Worm (Caenorhabditis elegans) whole organism, L3 larva: ENCODE data around the gene M04D8.5.
A peak's percentile ranks its signal among the peaks of the same experiment; 100 is the strongest.
"Not testable (repeated sequence)": the region's sequence is repeated elsewhere in the genome, so short reads cannot be mapped to it uniquely, and the experiment has no call there.

Source experiments
- R02D3.7 ChIP-seq: fragments of 150-350 bp; optimal IDR thresholded peaks from 2 replicates; lab custom pipeline; 2014; ENCODE audit warnings: missing biosample characterization, missing genetic modification characterization
- ZK546.5 ChIP-seq: sonication (generic microtip); optimal IDR thresholded peaks from 2 replicates; lab custom pipeline; 2017; ENCODE audit warnings: missing biosample characterization, missing genetic modification characterization
- aly-2 ChIP-seq: fragments of 150-350 bp; optimal IDR thresholded peaks from 2 replicates; lab custom pipeline; 2014; ENCODE audit warnings: missing biosample characterization, missing genetic modification characterization
- ama-1 ChIP-seq: fragments of 150-350 bp; optimal IDR thresholded peaks from 2 replicates; lab custom pipeline; 2018
- ceh-28 ChIP-seq: fragments of 150-350 bp; optimal IDR thresholded peaks from 2 replicates; lab custom pipeline; 2014; ENCODE audit warnings: missing biosample characterization, missing genetic modification reagents, missing genetic modification characterization
- ceh-82 ChIP-seq: fragments of 150-350 bp; optimal IDR thresholded peaks from 2 replicates; lab custom pipeline; 2014; ENCODE audit warnings: missing biosample characterization, missing genetic modification characterization
- ceh-9 ChIP-seq: sonication (generic microtip); optimal IDR thresholded peaks from 2 replicates; lab custom pipeline; 2018; ENCODE audit warnings: missing biosample characterization, missing genetic modification characterization
- daf-12 ChIP-seq: fragments of 150-350 bp; optimal IDR thresholded peaks from 2 replicates; lab custom pipeline; 2014; ENCODE audit warnings: missing biosample characterization, missing genetic modification reagents, missing genetic modification characterization
- egl-27 ChIP-seq: sonication (generic microtip); optimal IDR thresholded peaks from 4 replicates; lab custom pipeline; 2017; ENCODE audit warnings: missing biosample characterization, missing genetic modification reagents, missing genetic modification characterization
- egl-5 ChIP-seq: fragments of 150-350 bp; optimal IDR thresholded peaks from 2 replicates; lab custom pipeline; 2017; ENCODE audit warnings: missing biosample characterization, missing genetic modification reagents, missing genetic modification characterization, inconsistent platforms
- elt-2 ChIP-seq: sonication (generic microtip); optimal IDR thresholded peaks from 2 replicates; lab custom pipeline; 2016; ENCODE audit warnings: missing genetic modification reagents, mild to moderate bottlenecking, missing genetic modification characterization, missing compliant biosample characterization
- elt-3 ChIP-seq, 3 experiments: fragments of 150-350 bp in 1 of 3; sonication (generic microtip) in 2 of 3; optimal IDR thresholded peaks; 2 replicates in 2 of 3; 4 replicates in 1 of 3; lab custom pipeline; 2014 to 2017; ENCODE audit warnings: missing biosample characterization in 3 of 3, missing genetic modification characterization in 3 of 3
- eor-1 ChIP-seq, 2 experiments: fragments of 150-350 bp; optimal IDR thresholded peaks; 2 replicates each; lab custom pipeline; 2014 to 2018; ENCODE audit warnings: missing biosample characterization in 2 of 2, missing genetic modification characterization in 2 of 2
- fkh-10 ChIP-seq: sonication (generic microtip); optimal IDR thresholded peaks from 2 replicates; lab custom pipeline; 2017; ENCODE audit warnings: missing biosample characterization, missing genetic modification reagents, missing genetic modification characterization
- fos-1 ChIP-seq: fragments of 150-350 bp; optimal IDR thresholded peaks from 2 replicates; lab custom pipeline; 2014; ENCODE audit warnings: missing biosample characterization, missing genetic modification characterization
- hmg-11 ChIP-seq: sonication (generic microtip); optimal IDR thresholded peaks from 2 replicates; lab custom pipeline; 2016; ENCODE audit warnings: missing genetic modification characterization, missing compliant biosample characterization
- jun-1 ChIP-seq: fragments of 150-350 bp; optimal IDR thresholded peaks from 2 replicates; lab custom pipeline; 2014; ENCODE audit warnings: missing biosample characterization, missing genetic modification reagents, missing genetic modification characterization
- lin-39 ChIP-seq: fragments of 150-350 bp; optimal IDR thresholded peaks from 2 replicates; lab custom pipeline; 2018; ENCODE audit warnings: missing biosample characterization, missing genetic modification reagents, missing genetic modification characterization
- lsy-12 ChIP-seq: sonication (generic microtip); optimal IDR thresholded peaks from 2 replicates; lab custom pipeline; 2016; ENCODE audit warnings: mild to moderate bottlenecking, missing genetic modification characterization, missing compliant biosample characterization
- mdl-1 ChIP-seq: fragments of 150-350 bp; optimal IDR thresholded peaks from 2 replicates; lab custom pipeline; 2014; ENCODE audit warnings: missing biosample characterization, missing genetic modification characterization
- mml-1 ChIP-seq: fragments of 150-350 bp; sonication (generic microtip); optimal IDR thresholded peaks from 3 replicates; lab custom pipeline; 2014; ENCODE audit warnings: missing biosample characterization, missing genetic modification characterization
- nfya-1 ChIP-seq: sonication (generic microtip); optimal IDR thresholded peaks from 2 replicates; lab custom pipeline; 2017; ENCODE audit warnings: missing genetic modification characterization, mild to moderate bottlenecking, missing compliant biosample characterization, antibody characterized with exemption, moderate library complexity; ENCODE audit not compliant: insufficient read depth
- nhr-11 ChIP-seq: fragments of 150-350 bp; optimal IDR thresholded peaks from 2 replicates; lab custom pipeline; 2014; ENCODE audit warnings: missing biosample characterization, missing genetic modification characterization
- nhr-12 ChIP-seq: fragments of 150-350 bp; optimal IDR thresholded peaks from 2 replicates; lab custom pipeline; 2014; ENCODE audit warnings: missing biosample characterization, missing genetic modification characterization
- nhr-23 ChIP-seq: fragments of 150-350 bp; optimal IDR thresholded peaks from 2 replicates; lab custom pipeline; 2014; ENCODE audit warnings: missing biosample characterization, missing genetic modification reagents, missing genetic modification characterization
- nhr-237 ChIP-seq: fragments of 150-350 bp; optimal IDR thresholded peaks from 2 replicates; lab custom pipeline; 2014; ENCODE audit warnings: missing biosample characterization, missing genetic modification characterization
- nhr-28 ChIP-seq: fragments of 150-350 bp; optimal IDR thresholded peaks from 2 replicates; lab custom pipeline; 2014; ENCODE audit warnings: missing biosample characterization, missing genetic modification characterization
- nhr-43 ChIP-seq: sonication (generic microtip); optimal IDR thresholded peaks from 2 replicates; lab custom pipeline; 2016; ENCODE audit warnings: mild to moderate bottlenecking, missing genetic modification characterization, missing compliant biosample characterization; ENCODE audit not compliant: poor library complexity, severe bottlenecking
- nhr-67 ChIP-seq: fragments of 150-350 bp; optimal IDR thresholded peaks from 2 replicates; lab custom pipeline; 2014; ENCODE audit warnings: missing biosample characterization, missing genetic modification characterization
- nhr-77 ChIP-seq: fragments of 150-350 bp; optimal IDR thresholded peaks from 2 replicates; lab custom pipeline; 2014; ENCODE audit warnings: missing biosample characterization, missing genetic modification characterization
- pha-4 ChIP-seq: fragments of 150-350 bp; optimal IDR thresholded peaks from 2 replicates; lab custom pipeline; 2014; ENCODE audit warnings: missing biosample characterization, missing genetic modification reagents, missing genetic modification characterization
- pqm-1 ChIP-seq: fragments of 150-350 bp; optimal IDR thresholded peaks from 2 replicates; lab custom pipeline; 2017; ENCODE audit warnings: missing biosample characterization, missing genetic modification characterization, inconsistent platforms
- sea-2 ChIP-seq: fragments of 150-350 bp; sonication (generic microtip); optimal IDR thresholded peaks from 4 replicates; lab custom pipeline; 2014; ENCODE audit warnings: missing biosample characterization, missing genetic modification reagents, missing genetic modification characterization
- unc-39 ChIP-seq: sonication (generic microtip); optimal IDR thresholded peaks from 4 replicates; lab custom pipeline; 2017; ENCODE audit warnings: missing biosample characterization, missing genetic modification characterization
- unc-62 ChIP-seq: fragments of 150-350 bp; sonication (generic microtip); optimal IDR thresholded peaks from 4 replicates; lab custom pipeline; 2014; ENCODE audit warnings: missing biosample characterization, missing genetic modification reagents, missing genetic modification characterization
- ztf-11 ChIP-seq: fragments of 150-350 bp; optimal IDR thresholded peaks from 2 replicates; lab custom pipeline; 2014; ENCODE audit warnings: missing biosample characterization, missing genetic modification characterization

M04D8.5 gene

ce11 chrIII:10053312-10053711 is 20.2 kb upstream of the M04D8.5 start, which contains the start of gene T16G12.12:
T16G12.12 (plus strand) TSS chrIII:10053612.
- TF ChIP-seq unc-39, egl-27, ZK546.5 (tag; lab: Kevin White, UChicago): not testable (repeated sequence)

DNA sequence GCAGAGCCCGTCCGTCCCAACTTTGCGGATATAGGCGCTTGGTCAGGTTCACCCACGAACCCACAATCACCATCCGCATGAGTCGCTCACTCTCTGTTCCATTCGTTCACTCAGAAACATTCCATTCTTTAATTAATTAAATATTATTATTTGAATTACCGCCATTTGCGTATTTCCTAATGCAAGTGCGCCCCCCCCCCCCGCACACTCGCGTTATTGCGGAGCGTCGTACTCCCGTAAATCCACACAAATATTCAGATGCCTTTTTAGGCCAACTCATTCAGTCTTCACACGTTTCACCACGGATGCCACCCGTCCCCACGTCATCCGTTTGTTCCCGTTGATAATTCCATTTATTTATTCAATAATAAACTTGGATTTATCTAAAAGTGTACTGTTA is 17.2 kb upstream of the M04D8.5 start, which contains the start of gene T16G12.3:
TSS of gene T16G12.3 (plus strand) at position 301 of the 400 bp plus-strand sequence.
- TF ChIP-seq R02D3.7; jun-1 (tag; lab: Kevin White, UChicago); mdl-1: not testable (repeated sequence)
- TF ChIP-seq, all 47 proteins: peak for 0; not testable (repeated sequence) for 47

DNA sequence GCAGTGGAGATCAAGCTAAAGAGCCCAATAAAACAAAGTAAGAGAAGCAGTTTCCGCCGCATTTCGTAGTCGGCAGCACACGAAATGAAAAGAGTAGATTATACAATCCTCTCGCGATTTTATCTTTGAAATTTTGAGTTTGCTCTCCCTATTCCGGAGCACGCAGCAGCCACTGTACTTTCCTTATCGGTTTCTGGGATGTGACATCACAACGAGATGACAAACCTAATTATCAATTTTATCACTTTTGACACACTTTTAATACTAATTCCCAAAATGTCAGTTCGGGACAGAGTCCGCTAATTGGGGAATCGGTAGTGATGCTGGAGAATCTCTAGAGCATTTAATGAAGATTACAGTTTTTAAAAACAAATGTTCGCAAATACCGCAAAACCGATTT is 16.6 kb upstream of the M04D8.5 start, which contains the start of gene T16G12.1:
TSS of gene T16G12.1 (minus strand) at position 176 of the 400 bp plus-strand sequence.
- no peak for TF ChIP-seq pha-4 (tag; lab: Kevin White, UChicago)
- no peak for TF ChIP-seq elt-3 (tag; optimal IDR thresholded peaks at IDR 0.05; lab: Kevin White, UChicago)
- no peak for TF ChIP-seq ceh-28 (tag; lab: Kevin White, UChicago)
- no peak for TF ChIP-seq nfya-1 (tag; lab: Kevin White, UChicago)
- TF ChIP-seq eor-1 (tag; optimal IDR thresholded peaks at IDR 0.05; lab: Kevin White, UChicago): no peak
- TF ChIP-seq pqm-1: peak; percentile 60
- no peak for TF ChIP-seq R02D3.7
- TF ChIP-seq elt-2: peak; percentile 82
- TF ChIP-seq daf-12 (tag; lab: Kevin White, UChicago): no peak
- TF ChIP-seq lsy-12 (tag; lab: Kevin White, UChicago): no peak

- TF ChIP-seq lsy-12 (tag; lab: Kevin White, UChicago) (no peak), egl-5 (tag; lab: Kevin White, UChicago) (no peak), nhr-11 (tag; lab: Kevin White, UChicago) (no peak), mml-1 (tag; lab: Kevin White, UChicago) (no peak), ZK546.5 (tag; lab: Kevin White, UChicago) (no peak), nhr-23 (tag; lab: Kevin White, UChicago) (no peak), unc-39 (tag; lab: Kevin White, UChicago) (no peak), jun-1 (tag; lab: Kevin White, UChicago) (no peak), eor-1 (tag; optimal IDR thresholded peaks at IDR 0.05; lab: Kevin White, UChicago) (no peak), ceh-82 (tag; lab: Kevin White, UChicago) (no peak), elt-2 (no peak), nhr-67 (tag; lab: Kevin White, UChicago) (no peak), unc-62 (GFP tag; lab: Kevin White, UChicago) (no peak), elt-3 (tag; optimal IDR thresholded peaks at IDR 0.05; lab: Kevin White, UChicago) (no peak), sea-2 (no peak), lin-39 (tag; lab: Kevin White, UChicago) (no peak), nhr-237 (tag; lab: Kevin White, UChicago) (no peak), nhr-28 (tag; lab: Kevin White, UChicago) (no peak)
These were observed 6.9 kb upstream of the M04D8.5 start, which contains the start of gene T16G12.7 for ce11 chrIII:10040013-10040412. T16G12.7 (minus strand) TSS chrIII:10040113.

ce11 chrIII:10037150-10037549 is 4.0 kb upstream of the M04D8.5 start, which contains the start of gene M04D8.7:
M04D8.7 (plus strand) TSS chrIII:10037450.
- TF ChIP-seq aly-2 (tag; lab: Kevin White, UChicago) (no peak), ceh-28 (tag; lab: Kevin White, UChicago) (no peak), fkh-10 (peak; percentile 1), mml-1 (tag; lab: Kevin White, UChicago) (no peak)

DNA sequence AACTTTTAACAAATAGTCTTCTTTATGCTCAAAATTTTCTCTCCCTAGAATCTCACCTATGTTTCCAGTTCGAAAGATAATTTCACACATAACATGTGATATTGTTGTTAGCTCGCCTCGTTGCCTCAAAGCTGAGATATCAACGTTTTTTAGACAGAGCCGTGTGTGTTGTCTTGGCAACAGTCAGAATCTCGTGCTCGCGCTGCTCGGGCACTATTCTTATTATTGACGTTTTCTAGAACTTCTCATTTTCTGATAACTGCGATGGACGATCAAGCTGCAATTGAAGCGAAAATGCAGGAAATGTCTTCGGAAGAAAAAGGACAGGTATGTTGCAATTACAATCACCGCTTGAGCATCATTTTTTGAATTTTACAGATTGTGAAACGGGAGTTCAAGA is 2.7 kb upstream of the M04D8.5 start, which contains the start of gene xbx-3:
TSS of gene xbx-3 (plus strand) at position 163 of the 400 bp plus-strand sequence.
- peak; percentile 79 for TF ChIP-seq nhr-11 (tag; lab: Kevin White, UChicago)
- no peak for TF ChIP-seq lsy-12 (tag; lab: Kevin White, UChicago)

ce11 chrIII:10033881-10034280 is 768 bp upstream of the M04D8.5 start, which contains the start of gene M04D8.8:
M04D8.8 (plus strand) TSS chrIII:10034181.
- TF ChIP-seq pqm-1: no peak
- TF ChIP-seq unc-39 (tag; lab: Kevin White, UChicago): no peak
- TF ChIP-seq ceh-82 (tag; lab: Kevin White, UChicago): no peak
- no peak for TF ChIP-seq ztf-11
- TF ChIP-seq jun-1 (tag; lab: Kevin White, UChicago): no peak
- TF ChIP-seq pha-4 (tag; lab: Kevin White, UChicago): no peak
- no peak for TF ChIP-seq nhr-43
- TF ChIP-seq nhr-23 (tag; lab: Kevin White, UChicago): no peak
- TF ChIP-seq sea-2: no peak
- TF ChIP-seq elt-3 (tag; optimal IDR thresholded peaks at IDR 0.05; lab: Kevin White, UChicago): no peak
- TF ChIP-seq ama-1 (lab: Kevin White, UChicago): no peak
- no peak for TF ChIP-seq fos-1
- TF ChIP-seq nhr-28 (tag; lab: Kevin White, UChicago): no peak
- TF ChIP-seq unc-62 (GFP tag; lab: Kevin White, UChicago): no peak
- no peak for TF ChIP-seq nhr-77 (tag; lab: Kevin White, UChicago)
- TF ChIP-seq nhr-12 (tag; lab: Kevin White, UChicago): no peak
- no peak for TF ChIP-seq hmg-11 (tag; lab: Kevin White, UChicago)
- TF ChIP-seq mdl-1: no peak
- TF ChIP-seq ceh-9 (tag; lab: Kevin White, UChicago): no peak
- TF ChIP-seq fkh-10: no peak
